Worm (Caenorhabditis elegans): ENCODE results near the gene F46G11.2.

DNA sequence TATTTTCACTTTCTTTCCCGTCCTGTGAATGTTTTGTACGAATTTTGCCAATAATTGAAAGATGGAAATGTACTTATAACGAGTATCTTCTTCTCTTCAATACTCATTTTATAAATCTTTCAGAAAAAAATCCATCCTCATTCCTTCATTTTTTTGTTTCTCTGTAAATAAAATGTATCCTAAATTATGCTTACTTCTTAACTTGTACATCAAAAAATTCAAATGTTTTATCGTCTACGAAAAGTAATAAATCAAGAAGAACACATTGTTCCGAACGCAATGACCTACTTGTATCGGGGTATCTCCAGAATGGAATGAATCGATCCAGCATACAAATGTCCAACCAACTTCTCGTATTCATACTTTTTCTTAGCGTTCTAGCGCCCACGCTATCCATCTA is 1.8 kb upstream of the F46G11.2 start, which contains the start of gene F46G11.6:
- TF ChIP-seq nhr-25 (tag; optimal IDR thresholded peaks at IDR 0.05) (no peak), skn-1 (tag; optimal IDR thresholded peaks at IDR 0.05) (no peak), fos-1 (tag; optimal IDR thresholded peaks at IDR 0.05) (no peak), ceh-16 (tag; optimal IDR thresholded peaks at IDR 0.05) (no peak), pha-4 (tag; optimal IDR thresholded peaks at IDR 0.05) (no peak), nhr-237 (tag; optimal IDR thresholded peaks at IDR 0.05) (no peak), nhr-77 (tag; optimal IDR thresholded peaks at IDR 0.05) (no peak), egl-27 (tag; optimal IDR thresholded peaks at IDR 0.05) (no peak), elt-3 (tag; optimal IDR thresholded peaks at IDR 0.05) (no peak), elt-1 (tag; optimal IDR thresholded peaks at IDR 0.05) (no peak)

Data from whole organism, L3 larva.